Fruit fly (Drosophila melanogaster): ENCODE data around the gene CG11149.

DNA sequence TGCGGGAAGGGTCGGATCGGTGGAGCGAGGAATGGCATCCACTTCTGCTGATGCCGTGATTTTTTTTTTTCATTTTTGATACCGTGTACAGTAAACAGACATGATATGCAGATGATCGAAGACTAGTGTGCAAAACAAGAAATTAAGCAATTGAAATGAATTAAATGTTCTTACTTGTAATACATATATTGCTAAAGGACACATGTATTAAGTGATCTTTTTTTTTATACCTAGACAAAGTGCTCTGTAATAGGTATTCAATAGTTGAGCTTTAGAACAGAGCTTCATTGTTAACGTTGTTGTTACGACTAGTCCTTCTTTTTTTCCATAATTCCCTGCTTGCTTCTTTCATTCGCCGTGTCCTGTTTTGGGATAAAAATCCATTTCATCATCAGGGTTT is 30.7 kb upstream of the CG11149 start:
- TF ChIP-seq fru (GFP tag; optimal IDR thresholded peaks at IDR 0.05) (peak; percentile 55), Hr78 (GFP tag; optimal IDR thresholded peaks at IDR 0.05) (no peak), h (GFP tag; optimal IDR thresholded peaks at IDR 0.05) (peak; percentile 50), sage (GFP tag; optimal IDR thresholded peaks at IDR 0.05) (no peak), GATAd (GFP tag; optimal IDR thresholded peaks at IDR 0.05) (no peak)
